Fruit fly (Drosophila melanogaster): ENCODE data around the gene CBP.

Gene CBP

DNA sequence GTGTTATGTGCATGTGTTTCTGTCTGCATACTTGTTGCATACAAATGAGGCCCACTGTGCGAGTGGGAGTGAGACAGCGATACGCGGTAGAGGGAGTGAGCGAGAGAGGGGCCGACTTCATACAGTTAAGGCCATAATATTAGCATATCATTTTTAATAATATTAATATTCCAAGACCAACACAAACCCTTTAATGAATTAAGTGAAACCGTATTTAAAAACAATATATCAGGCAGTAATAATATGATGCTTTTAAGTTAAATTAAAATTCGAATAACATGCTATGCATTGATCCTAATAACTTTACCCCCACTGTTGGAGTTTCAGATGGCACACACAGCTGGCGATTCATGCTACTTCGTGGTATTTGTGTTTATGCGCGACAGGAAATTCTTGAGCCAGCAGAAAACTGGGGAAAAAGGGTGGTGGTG is 12.3 kb upstream of the CBP start (continued):
- TF ChIP-seq salr (GFP tag; optimal IDR thresholded peaks at IDR 0.05) (peak; percentile 93 to 95), vri (GFP tag; optimal IDR thresholded peaks at IDR 0.05) (peak; percentile 94), topi (GFP tag; optimal IDR thresholded peaks at IDR 0.05) (peak; percentile 97), Ets96B (tag; optimal IDR thresholded peaks at IDR 0.05) (peak; percentile 98), CG6808 (GFP tag; optimal IDR thresholded peaks at IDR 0.05) (peak; percentile 98), fd85E (GFP tag; optimal IDR thresholded peaks at IDR 0.05) (peak; percentile 92), Gug (GFP tag; IDR thresholded peaks at IDR 0.05) (peak; percentile 97), dsx (GFP tag; optimal IDR thresholded peaks at IDR 0.05; ENCODE audit: poor library complexity, severe bottlenecking) (peak; percentile 98), CG8632 (GFP tag; optimal IDR thresholded peaks at IDR 0.05) (peak; percentile 98), CG15336 (GFP tag; IDR thresholded peaks at IDR 0.05) (peak; percentile 99), spab (GFP tag; optimal IDR thresholded peaks at IDR 0.05) (peak; percentile 97), svp (GFP tag) (peak; percentile 99), CG3919 (GFP tag; optimal IDR thresholded peaks at IDR 0.05) (peak; percentile 98), CG6163 (GFP tag; IDR thresholded peaks at IDR 0.05) (peak; percentile 98), Eip78C (GFP tag) (peak; percentile 99), CG6276 (GFP tag; optimal IDR thresholded peaks at IDR 0.05) (peak; percentile 98)

DNA sequence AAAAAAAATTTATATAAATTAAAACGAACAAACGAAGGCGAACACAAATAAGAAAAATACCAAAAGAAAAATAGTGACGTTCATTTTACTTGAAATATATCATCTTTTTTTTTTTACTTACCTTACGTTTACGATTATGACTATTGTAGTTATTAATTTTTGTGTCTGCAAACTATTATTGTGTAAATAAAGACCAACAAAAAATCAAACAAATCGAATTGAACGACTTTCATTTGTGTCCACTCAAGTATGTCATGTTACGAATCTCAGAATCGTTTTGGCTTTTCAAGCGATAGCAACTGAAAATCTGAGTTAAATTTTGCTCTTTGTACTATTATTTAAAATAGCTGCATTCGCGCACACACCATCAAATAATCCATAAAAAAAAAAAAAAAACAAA is 8.4 kb upstream of the CBP start, which contains the start of gene Acsf3:
Gene Acsf3 (plus strand): TSS at position 301 of the 400 bp plus-strand sequence.
- TF ChIP-seq eg (GFP tag; IDR thresholded peaks at IDR 0.05) (no peak), CG8632 (GFP tag; optimal IDR thresholded peaks at IDR 0.05) (no peak), pdm3 (GFP tag; optimal IDR thresholded peaks at IDR 0.05) (no peak), Ets21C (GFP tag; optimal IDR thresholded peaks at IDR 0.05) (no peak), CG1621 (tag; optimal IDR thresholded peaks at IDR 0.05) (no peak), Gug (GFP tag; IDR thresholded peaks at IDR 0.05) (no peak), CG16779 (tag; optimal IDR thresholded peaks at IDR 0.05) (no peak), CG6854 (GFP tag; optimal IDR thresholded peaks at IDR 0.05) (no peak), CG7368 (GFP tag; optimal IDR thresholded peaks at IDR 0.05) (no peak), CG31627 (GFP tag; optimal IDR thresholded peaks at IDR 0.05) (no peak), CG8119 (GFP tag; IDR thresholded peaks at IDR 0.05) (no peak), acj6 (GFP tag; optimal IDR thresholded peaks at IDR 0.05) (no peak), OdsH (GFP tag; optimal IDR thresholded peaks at IDR 0.05) (no peak), Hr39 (GFP tag; optimal IDR thresholded peaks at IDR 0.05) (no peak), Eip78C (GFP tag) (no peak), CG6276 (GFP tag; optimal IDR thresholded peaks at IDR 0.05) (no peak), CG6163 (GFP tag; IDR thresholded peaks at IDR 0.05) (no peak), CG32006 (GFP tag; optimal IDR thresholded peaks at IDR 0.05) (no peak), Sox102F (GFP tag; optimal IDR thresholded peaks at IDR 0.05) (no peak)

DNA sequence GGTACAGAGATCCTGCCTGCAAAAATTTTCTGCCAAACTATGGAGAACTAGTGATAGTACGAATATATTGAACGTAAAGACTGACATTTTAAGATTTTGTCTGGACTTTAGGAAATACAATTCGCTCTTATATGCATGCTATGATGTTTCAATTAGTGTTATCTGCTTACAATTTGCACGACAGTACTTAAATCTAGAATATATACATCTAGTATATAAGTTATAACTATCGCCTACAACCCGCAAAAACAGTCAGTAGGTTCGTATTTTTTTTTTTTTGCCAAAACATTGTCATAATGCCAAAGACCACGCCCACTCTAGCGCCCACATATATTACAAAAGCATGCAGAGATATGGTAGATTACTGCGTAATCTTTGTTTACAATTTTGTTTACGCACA is 5.1 kb upstream of the CBP start, which contains the start of gene CG42780:
Gene CG42780 (minus strand): TSS at position 101 of the 400 bp plus-strand sequence.
- TF ChIP-seq Smox (GFP tag; optimal IDR thresholded peaks at IDR 0.05) = no peak
- peak; percentile 48 for TF ChIP-seq fkh (GFP tag; optimal IDR thresholded peaks at IDR 0.05)
- TF ChIP-seq Eip78C (GFP tag) = peak; percentile 13

DNA sequence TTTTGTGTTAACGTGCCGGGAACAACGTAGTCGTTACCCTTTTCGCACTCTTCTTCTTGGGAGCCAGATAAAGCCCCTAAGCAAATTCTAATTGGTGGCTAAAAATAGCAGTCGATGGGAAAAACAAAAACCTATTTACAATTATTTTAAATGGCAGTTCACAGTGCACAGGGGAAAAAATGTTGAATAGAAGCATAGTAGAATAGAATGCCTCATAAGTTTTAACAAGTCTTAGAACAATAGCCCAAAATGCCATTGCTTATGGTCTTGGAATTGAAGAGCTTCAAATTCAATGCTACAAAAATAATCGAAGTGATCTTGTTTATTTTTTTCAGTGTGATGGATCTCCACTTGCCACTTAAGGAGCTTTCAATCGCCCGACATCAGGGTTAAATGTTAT is 4.7 kb upstream of the CBP start:
- peak; percentile 18 for TF ChIP-seq achi (GFP tag; optimal IDR thresholded peaks at IDR 0.05)
- peak; percentile 6 for TF ChIP-seq OdsH (GFP tag; optimal IDR thresholded peaks at IDR 0.05)
- TF ChIP-seq Eip78C (GFP tag) = peak; percentile 23
- TF ChIP-seq CG6163 (GFP tag; IDR thresholded peaks at IDR 0.05) = no peak
- peak; percentile 28 for TF ChIP-seq Hr4 (GFP tag; optimal IDR thresholded peaks at IDR 0.05)
- TF ChIP-seq fkh (GFP tag; optimal IDR thresholded peaks at IDR 0.05) = peak; percentile 49
- TF ChIP-seq esn (GFP tag; optimal IDR thresholded peaks at IDR 0.05) = peak; percentile 1
- peak; percentile 21 for TF ChIP-seq svp (GFP tag)
- no peak for TF ChIP-seq Hr38 (GFP tag; optimal IDR thresholded peaks at IDR 0.05)

All from whole organism, prepupa.